Fruit fly (Drosophila melanogaster) whole organism, embryonic: Measurements from ENCODE around the gene ebd1.

ENCODE experiments used
- CG10543 ChIP-seq: fragments of 200-800 bp; sonication (Bioruptor generic); optimal IDR thresholded peaks from 3 replicates; lab custom pipeline; 2017; ENCODE audit warnings: missing biosample characterization, mild to moderate bottlenecking, missing genetic modification characterization, moderate library complexity
- CG10565 ChIP-seq: fragments of 200-800 bp; sonication (Bioruptor generic); optimal IDR thresholded peaks from 3 replicates; lab custom pipeline; 2016; ENCODE audit warnings: missing biosample characterization, mild to moderate bottlenecking, missing genetic modification characterization
- CG12236 ChIP-seq: fragments of 200-800 bp; sonication (Bioruptor generic); optimal IDR thresholded peaks from 2 replicates; lab custom pipeline; 2016; ENCODE audit warnings: missing biosample characterization, missing genetic modification characterization
- CG13296 ChIP-seq: fragments of 200-800 bp; sonication (Bioruptor generic); optimal IDR thresholded peaks from 3 replicates; lab custom pipeline; 2018; ENCODE audit warnings: missing biosample characterization, mild to moderate bottlenecking, missing genetic modification characterization
- CG14050 ChIP-seq: fragments of 200-800 bp; sonication (Bioruptor generic); IDR thresholded peaks from 3 replicates; pipeline ENCODE4 v1.3.6; 2022; ENCODE audit warnings: missing biosample characterization, missing genetic modification characterization
- CG14710 ChIP-seq: fragments of 200-800 bp; sonication (Bioruptor generic); optimal IDR thresholded peaks from 3 replicates; lab custom pipeline; 2019; ENCODE audit warnings: missing biosample characterization, mild to moderate bottlenecking, missing genetic modification characterization, moderate library complexity
- CG17359 ChIP-seq: fragments of 200-800 bp; sonication (Bioruptor generic); optimal IDR thresholded peaks from 3 replicates; lab custom pipeline; 2018; ENCODE audit warnings: missing biosample characterization, mild to moderate bottlenecking, missing genetic modification characterization, moderate library complexity
- CG17829 ChIP-seq: fragments of 200-800 bp; optimal IDR thresholded peaks from 2 replicates; lab custom pipeline; 2019; ENCODE audit warnings: missing biosample characterization, mild to moderate bottlenecking, missing genetic modification characterization, moderate library complexity
- CG2678 ChIP-seq: fragments of 200-800 bp; sonication (Bioruptor generic); optimal IDR thresholded peaks from 3 replicates; lab custom pipeline; 2019; ENCODE audit warnings: missing biosample characterization, mild to moderate bottlenecking, missing genetic modification characterization, moderate library complexity
- CG31224 ChIP-seq: fragments of 200-800 bp; sonication (Bioruptor generic); IDR thresholded peaks from 2 replicates; pipeline ENCODE4 v1.3.6; 2022; ENCODE audit warnings: missing biosample characterization, missing genetic modification characterization
- CG31388 ChIP-seq: fragments of 200-800 bp; sonication (Bioruptor generic); optimal IDR thresholded peaks from 2 replicates; lab custom pipeline; 2016; ENCODE audit warnings: missing biosample characterization, missing genetic modification characterization
- CG34376 ChIP-seq: fragments of 200-800 bp; sonication (Bioruptor generic); optimal IDR thresholded peaks from 2 replicates; lab custom pipeline; 2018; ENCODE audit warnings: missing biosample characterization, mild to moderate bottlenecking, missing genetic modification characterization
- CG4282 ChIP-seq: fragments of 200-800 bp; sonication (Bioruptor generic); optimal IDR thresholded peaks from 2 replicates; lab custom pipeline; 2016; ENCODE audit warnings: missing biosample characterization, missing genetic modification characterization
- CG43689 ChIP-seq: fragments of 200-800 bp; sonication (Bioruptor generic); IDR thresholded peaks from 2 replicates; pipeline ENCODE4 v1.3.6; 2022; ENCODE audit warnings: missing biosample characterization, missing genetic modification characterization
- CG8290 ChIP-seq, 3 experiments: fragments of 200-800 bp; sonication (Bioruptor generic); optimal IDR thresholded peaks; 2 replicates each; lab custom pipeline; 2016 to 2019; ENCODE audit warnings: missing biosample characterization in 3 of 3, missing genetic modification characterization in 3 of 3, mild to moderate bottlenecking in 2 of 3, moderate library complexity in 1 of 3
- E2f2 ChIP-seq: fragments of 200-800 bp; sonication (Bioruptor generic); IDR thresholded peaks from 2 replicates; pipeline ENCODE4 v1.3.6; 2022; ENCODE audit warnings: missing biosample characterization, missing genetic modification characterization
- Elba2 ChIP-seq: fragments of 200-800 bp; sonication (Bioruptor generic); optimal IDR thresholded peaks from 3 replicates; lab custom pipeline; 2016; ENCODE audit warnings: missing biosample characterization, missing genetic modification characterization
- Fer1 ChIP-seq: fragments of 200-800 bp; sonication (Bioruptor generic); optimal IDR thresholded peaks from 2 replicates; lab custom pipeline; 2017; ENCODE audit warnings: missing biosample characterization, mild to moderate bottlenecking, missing genetic modification characterization
- HLH4C ChIP-seq: fragments of 200-800 bp; sonication (Bioruptor generic); IDR thresholded peaks from 3 replicates; pipeline ENCODE4 v1.3.6; 2022; ENCODE audit warnings: missing biosample characterization, missing genetic modification characterization; ENCODE audit not compliant: partially characterized antibody
- Hr3 ChIP-seq: fragments of 200-800 bp; sonication (Bioruptor generic); optimal IDR thresholded peaks from 3 replicates; lab custom pipeline; 2016; ENCODE audit warnings: missing biosample characterization, missing genetic modification characterization
- Hr51 ChIP-seq, 2 experiments: fragments of 200-800 bp; sonication (Bioruptor generic); optimal IDR thresholded peaks; 2 replicates in 1 of 2; 3 replicates in 1 of 2; lab custom pipeline; 2016 to 2018; ENCODE audit warnings: missing biosample characterization in 2 of 2, missing genetic modification characterization in 2 of 2, mild to moderate bottlenecking in 1 of 2, moderate library complexity in 1 of 2
- Kr ChIP-seq: fragments of 200-800 bp; sonication (Bioruptor generic); optimal IDR thresholded peaks from 2 replicates; lab custom pipeline; 2017; ENCODE audit warnings: missing biosample characterization, mild to moderate bottlenecking, missing genetic modification characterization
- MBD-R2 ChIP-seq: fragments of 200-800 bp; sonication (Bioruptor generic); IDR thresholded peaks from 2 replicates; pipeline ENCODE4 v1.3.6; 2022; ENCODE audit warnings: missing biosample characterization, missing genetic modification characterization
- Med ChIP-seq: fragments of 200-800 bp; sonication (Bioruptor generic); peaks from one replicate; lab custom pipeline; 2016; ENCODE audit warnings: missing biosample characterization, missing genetic modification characterization, mild to moderate bottlenecking, inconsistent platforms, moderate library complexity
- Nf-YC ChIP-seq: fragments of 200-800 bp; optimal IDR thresholded peaks from 3 replicates; lab custom pipeline; 2019; ENCODE audit warnings: missing biosample characterization, mild to moderate bottlenecking, missing genetic modification characterization, moderate library complexity
- Side ChIP-seq: fragments of 200-800 bp; sonication (Bioruptor generic); optimal IDR thresholded peaks from 2 replicates; lab custom pipeline; 2016; ENCODE audit warnings: missing biosample characterization, missing genetic modification characterization
- Sry-δ ChIP-seq: fragments of 200-800 bp; sonication (Bioruptor generic); optimal IDR thresholded peaks from 2 replicates; lab custom pipeline; 2016; ENCODE audit warnings: missing biosample characterization, missing genetic modification characterization
- bbx ChIP-seq: fragments of 200-800 bp; sonication (Bioruptor generic); IDR thresholded peaks from 2 replicates; pipeline ENCODE4 v1.3.6; 2022; ENCODE audit warnings: missing biosample characterization, missing genetic modification characterization; ENCODE audit not compliant: partially characterized antibody
- ci ChIP-seq: fragments of 200-800 bp; sonication (Bioruptor generic); IDR thresholded peaks from 3 replicates; pipeline ENCODE4 v1.3.6; 2022; ENCODE audit warnings: missing biosample characterization, missing genetic modification characterization
- dati ChIP-seq: fragments of 200-800 bp; sonication (Bioruptor generic); IDR thresholded peaks from 2 replicates; pipeline ENCODE4 v1.3.6; 2022; ENCODE audit warnings: missing biosample characterization, missing genetic modification characterization
- dimm ChIP-seq: fragments of 200-800 bp; sonication (Bioruptor generic); IDR thresholded peaks from 2 replicates; pipeline ENCODE4 v1.3.6; 2022; ENCODE audit warnings: missing biosample characterization, missing genetic modification characterization
- dpn ChIP-seq, 2 experiments: fragments of 200-800 bp; sonication (Bioruptor generic); optimal IDR thresholded peaks; 3 replicates each; lab custom pipeline; 2016; ENCODE audit warnings: missing biosample characterization in 2 of 2, missing genetic modification characterization in 2 of 2
- dysf ChIP-seq: fragments of 200-800 bp; sonication (Bioruptor generic); IDR thresholded peaks from 3 replicates; pipeline ENCODE4 v1.3.6; 2022; ENCODE audit warnings: missing biosample characterization, missing genetic modification characterization
- en ChIP-seq: fragments of 200-800 bp; sonication (Bioruptor generic); optimal IDR thresholded peaks from 2 replicates; lab custom pipeline; 2016; ENCODE audit warnings: missing biosample characterization, missing genetic modification characterization
- fd64A ChIP-seq: fragments of 200-800 bp; sonication (Bioruptor generic); optimal IDR thresholded peaks from 3 replicates; lab custom pipeline; 2018; ENCODE audit warnings: missing biosample characterization, mild to moderate bottlenecking, missing genetic modification characterization
- gem ChIP-seq: fragments of 200-800 bp; sonication (Bioruptor generic); optimal IDR thresholded peaks from 2 replicates; lab custom pipeline; 2019; ENCODE audit warnings: missing biosample characterization, mild to moderate bottlenecking, missing genetic modification characterization, moderate library complexity
- kah ChIP-seq: fragments of 200-800 bp; sonication (Bioruptor generic); optimal IDR thresholded peaks from 2 replicates; lab custom pipeline; 2018; ENCODE audit warnings: missing biosample characterization, mild to moderate bottlenecking, missing genetic modification characterization
- mam ChIP-seq: fragments of 200-800 bp; sonication (Bioruptor generic); optimal IDR thresholded peaks from 3 replicates; lab custom pipeline; 2016; ENCODE audit warnings: missing biosample characterization, missing genetic modification characterization
- otp ChIP-seq: fragments of 200-800 bp; sonication (Bioruptor generic); IDR thresholded peaks from 3 replicates; pipeline ENCODE4, ENCODE4 v1.3.6; 2022; ENCODE audit warnings: missing biosample characterization, missing genetic modification characterization
- pita ChIP-seq: fragments of 200-800 bp; sonication (Bioruptor generic); optimal IDR thresholded peaks from 2 replicates; lab custom pipeline; 2017; ENCODE audit warnings: missing biosample characterization, mild to moderate bottlenecking, missing genetic modification characterization
- pnt ChIP-seq: fragments of 200-800 bp; sonication (Bioruptor generic); optimal IDR thresholded peaks from 3 replicates; lab custom pipeline; 2016; ENCODE audit warnings: missing biosample characterization, missing genetic modification characterization
- pzg ChIP-seq: fragments of 200-800 bp; sonication (Bioruptor generic); optimal IDR thresholded peaks from 3 replicates; lab custom pipeline; 2018; ENCODE audit warnings: missing biosample characterization, mild to moderate bottlenecking, missing genetic modification characterization, moderate library complexity
- ranshi ChIP-seq: fragments of 200-800 bp; sonication (Bioruptor generic); IDR thresholded peaks from 2 replicates; pipeline ENCODE4 v1.3.6; 2022; ENCODE audit warnings: missing biosample characterization, missing genetic modification characterization
- so ChIP-seq: fragments of 200-800 bp; sonication (Bioruptor generic); IDR thresholded peaks from 3 replicates; pipeline ENCODE4 v1.3.6; 2022; ENCODE audit warnings: missing biosample characterization, missing genetic modification characterization
- tna ChIP-seq: fragments of 200-800 bp; sonication (Bioruptor generic); IDR thresholded peaks from 2 replicates; pipeline ENCODE4 v1.3.6; 2022; ENCODE audit warnings: missing biosample characterization, missing genetic modification characterization; ENCODE audit not compliant: partially characterized antibody
- trh ChIP-seq: fragments of 200-800 bp; sonication (Bioruptor generic); optimal IDR thresholded peaks from 2 replicates; lab custom pipeline; 2016; ENCODE audit warnings: missing biosample characterization, missing genetic modification characterization
- unc-4 ChIP-seq: fragments of 200-800 bp; sonication (Bioruptor generic); IDR thresholded peaks from 2 replicates; pipeline ENCODE4 v1.3.6; 2022; ENCODE audit warnings: missing biosample characterization, missing genetic modification characterization; ENCODE audit not compliant: partially characterized antibody

Gene ebd1

DNA sequence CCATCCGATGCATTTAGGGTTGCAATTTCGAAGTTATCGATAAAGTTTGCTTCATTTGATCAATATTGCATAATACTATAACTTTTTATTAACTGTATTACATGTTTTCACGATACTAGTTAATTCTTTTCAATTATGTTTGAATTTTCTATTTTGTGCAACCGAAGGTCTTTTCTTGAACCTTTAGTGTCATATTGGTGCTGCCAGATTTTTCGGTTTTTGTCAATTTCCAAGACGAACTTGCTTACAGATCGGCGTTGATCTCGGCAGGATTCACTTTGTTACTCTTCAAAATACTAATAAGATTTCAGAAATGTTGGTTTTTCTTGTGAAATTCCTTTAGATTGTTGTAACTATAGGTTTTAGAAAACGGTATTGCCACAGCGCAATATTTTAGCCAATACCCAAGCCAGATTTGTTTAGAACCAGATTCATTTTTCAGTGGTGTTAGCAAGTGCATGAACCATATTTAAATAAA lies 25.0 kb upstream of the ebd1 start, which contains the start of gene CkIIalpha-i3 (continued):
- peak; percentile 47 for TF ChIP-seq CG14710 (tag; lab: Kevin White, UChicago)
- TF ChIP-seq CG12236 (GFP tag; lab: Kevin White, UChicago) = no peak
- no peak for TF ChIP-seq Kr
- TF ChIP-seq CG43689 = no peak
- no peak for TF ChIP-seq CG10565
- no peak for TF ChIP-seq kah
- TF ChIP-seq mam = no peak
- TF ChIP-seq CG4282 (GFP tag; lab: Kevin White, UChicago) = no peak
- TF ChIP-seq Hr3 = no peak
- peak; percentile 82 for TF ChIP-seq pita (GFP tag; lab: Kevin White, UChicago)
- no peak for TF ChIP-seq en (GFP tag; lab: Kevin White, UChicago)
- TF ChIP-seq dati (GFP tag; lab: Robert Waterston, UW) = no peak
- no peak for TF ChIP-seq dpn (GFP tag; optimal IDR thresholded peaks at IDR 0.05; lab: Kevin White, UChicago)
- no peak for TF ChIP-seq Side (GFP tag; lab: Kevin White, UChicago)
- TF ChIP-seq so (GFP tag; lab: Robert Waterston, UW) = no peak
- peak; percentile 11 for TF ChIP-seq Sry-δ (GFP tag; lab: Kevin White, UChicago)
- no peak for TF ChIP-seq otp (GFP tag; lab: Robert Waterston, UW)
- no peak for TF ChIP-seq unc-4 (GFP tag; lab: Robert Waterston, UW)
- no peak for TF ChIP-seq fd64A (GFP tag; lab: Kevin White, UChicago)

dm6 chr3L:709882-710281 lies 24.5 kb upstream of the ebd1 start:
- TF ChIP-seq ci (GFP tag; lab: Robert Waterston, UW) = 0 out of 3 replicates have a peak, but pooled peaks have one; percentile 6
- TF ChIP-seq ranshi (GFP tag; lab: Robert Waterston, UW) = no peak
- no peak for TF ChIP-seq Hr51 (GFP tag; optimal IDR thresholded peaks at IDR 0.05; lab: Kevin White, UChicago)
- no peak for TF ChIP-seq trh (GFP tag; lab: Kevin White, UChicago)
- 0 out of 3 replicates have a peak, but pooled peaks have one; percentile 10 for TF ChIP-seq HLH4C (GFP tag; lab: Robert Waterston, UW)
- peak; percentile 71 for TF ChIP-seq Elba2 (GFP tag; lab: Kevin White, UChicago)
- no peak for TF ChIP-seq CG17359 (tag; lab: Kevin White, UChicago)
- TF ChIP-seq CG31388 (GFP tag; lab: Kevin White, UChicago) = no peak
- TF ChIP-seq Med (GFP tag; lab: Kevin White, UChicago) = peak; percentile 57
- 0 out of 3 replicates have a peak, but pooled peaks have one; percentile 9 for TF ChIP-seq dysf (GFP tag; lab: Robert Waterston, UW)
- TF ChIP-seq CG8290 (GFP tag; optimal IDR thresholded peaks at IDR 0.05; lab: Kevin White, UChicago) = no peak
- peak in 1 of 2 experiments; percentile 57 for TF ChIP-seq CG8290 (tag; optimal IDR thresholded peaks at IDR 0.05; lab: Kevin White, UChicago)
- TF ChIP-seq E2f2 (GFP tag; lab: Robert Waterston, UW) = 0 out of 2 replicates have a peak, but pooled peaks have one; percentile 3

- TF ChIP-seq CG2678 (tag; lab: Kevin White, UChicago) = peak; percentile 26
- TF ChIP-seq unc-4 (GFP tag; lab: Robert Waterston, UW) = peak; percentile 40; the same call in 1 of the 2 replicates
- peak; percentile 94 for TF ChIP-seq CG8290 (GFP tag; optimal IDR thresholded peaks at IDR 0.05; lab: Kevin White, UChicago)
- TF ChIP-seq CG8290 (tag; optimal IDR thresholded peaks at IDR 0.05; lab: Kevin White, UChicago) = peak; percentile 66 to 93
- TF ChIP-seq Nf-YC (tag; lab: Kevin White, UChicago) = peak; percentile 13
- TF ChIP-seq MBD-R2 = no peak
- no peak for TF ChIP-seq CG14050 (GFP tag; lab: Robert Waterston, UW)
- TF ChIP-seq gem (tag; lab: Kevin White, UChicago) = peak; percentile 71
- peak; percentile 26 for TF ChIP-seq CG10543
- peak; percentile 2 for TF ChIP-seq CG13296 (GFP tag; lab: Kevin White, UChicago)
- TF ChIP-seq pzg (GFP tag; lab: Kevin White, UChicago) = no peak
- 0 out of 2 replicates have a peak, but pooled peaks have one; percentile 19 for TF ChIP-seq bbx (GFP tag; lab: Robert Waterston, UW)
- no peak for TF ChIP-seq pnt
- TF ChIP-seq tna = no peak
- TF ChIP-seq CG34376 = peak; percentile 59
- no peak for TF ChIP-seq dimm (GFP tag; lab: Robert Waterston, UW)
- TF ChIP-seq kah = no peak
- TF ChIP-seq CG31224 (GFP tag; lab: Robert Waterston, UW) = no peak
- peak; percentile 52 for TF ChIP-seq Fer1 (GFP tag; lab: Kevin White, UChicago)
- TF ChIP-seq CG17829 (tag; lab: Kevin White, UChicago) = no peak
Measured at dm6 chr3L:707992-708489, 22.7 kb upstream of the ebd1 start, which contains the start of gene CG13895. Gene CG13895 (minus strand): TSS chr3L:708205.
